Fruit fly (Drosophila melanogaster) whole organism, prepupa: ENCODE results near the gene CG7366.

Source experiments
- CG10631 ChIP-seq: fragments of 200-800 bp; sonication (Bioruptor generic); optimal IDR thresholded peaks from 2 replicates; lab custom pipeline; 2016; ENCODE audit warnings: missing biosample characterization, missing genetic modification characterization
- CG11294 ChIP-seq: fragments of 200-800 bp; sonication (Bioruptor generic); IDR thresholded peaks from 2 replicates; pipeline ENCODE4 v1.3.6; 2022; ENCODE audit warnings: missing biosample characterization, missing genetic modification characterization
- CG11762 ChIP-seq: fragments of 200-800 bp; sonication (Bioruptor generic); optimal IDR thresholded peaks from 3 replicates; lab custom pipeline; 2016; ENCODE audit warnings: missing biosample characterization, missing genetic modification characterization; ENCODE audit not compliant: insufficient read depth
- CG11902 ChIP-seq: fragments of 200-800 bp; sonication (Bioruptor generic); optimal IDR thresholded peaks from 3 replicates; lab custom pipeline; 2016; ENCODE audit warnings: missing biosample characterization, missing genetic modification characterization
- CG15336 ChIP-seq: fragments of 200-800 bp; sonication (Bioruptor generic); IDR thresholded peaks from 2 replicates; pipeline ENCODE4 v1.3.6; 2022; ENCODE audit warnings: missing biosample characterization, missing genetic modification characterization
- CG1621 ChIP-seq: fragments of 200-800 bp; sonication (Bioruptor generic); optimal IDR thresholded peaks from 3 replicates; lab custom pipeline; 2018; ENCODE audit warnings: missing biosample characterization, mild to moderate bottlenecking, missing genetic modification characterization
- CG16779 ChIP-seq: fragments of 200-800 bp; sonication (Bioruptor generic); optimal IDR thresholded peaks from 3 replicates; lab custom pipeline; 2017; ENCODE audit warnings: missing biosample characterization, mild to moderate bottlenecking, missing genetic modification characterization
- CG3032 ChIP-seq: fragments of 200-800 bp; optimal IDR thresholded peaks from 2 replicates; lab custom pipeline; 2019; ENCODE audit warnings: missing biosample characterization, mild to moderate bottlenecking, missing genetic modification characterization, moderate library complexity
- CG31627 ChIP-seq: fragments of 200-800 bp; sonication (Bioruptor generic); optimal IDR thresholded peaks from 3 replicates; lab custom pipeline; 2016; ENCODE audit warnings: missing biosample characterization, missing genetic modification characterization
- CG32006 ChIP-seq: fragments of 200-800 bp; sonication (Bioruptor generic); optimal IDR thresholded peaks from 3 replicates; lab custom pipeline; 2017; ENCODE audit warnings: missing biosample characterization, mild to moderate bottlenecking, missing genetic modification characterization
- CG3919 ChIP-seq: fragments of 200-800 bp; sonication (Bioruptor generic); optimal IDR thresholded peaks from 3 replicates; lab custom pipeline; 2016; ENCODE audit warnings: missing biosample characterization, missing genetic modification characterization
- CG4318 ChIP-seq: fragments of 200-800 bp; sonication (Bioruptor generic); optimal IDR thresholded peaks from 3 replicates; lab custom pipeline; 2017; ENCODE audit warnings: missing biosample characterization, mild to moderate bottlenecking, missing genetic modification characterization
- CG6163 ChIP-seq: fragments of 200-800 bp; sonication (Bioruptor generic); IDR thresholded peaks from 3 replicates; pipeline ENCODE4 v1.3.6; 2022; ENCODE audit warnings: missing biosample characterization, missing genetic modification characterization
- CG6276 ChIP-seq: fragments of 200-800 bp; sonication (Bioruptor generic); optimal IDR thresholded peaks from 2 replicates; lab custom pipeline; 2017; ENCODE audit warnings: missing biosample characterization, mild to moderate bottlenecking, missing genetic modification characterization
- CG6808 ChIP-seq: fragments of 200-800 bp; sonication (Bioruptor generic); optimal IDR thresholded peaks from 3 replicates; lab custom pipeline; 2017; ENCODE audit warnings: missing biosample characterization, missing genetic modification characterization, mild to moderate bottlenecking, moderate library complexity, missing genetic modification reagents
- CG6854 ChIP-seq: fragments of 200-800 bp; sonication (Bioruptor generic); optimal IDR thresholded peaks from 2 replicates; lab custom pipeline; 2017; ENCODE audit warnings: missing biosample characterization, mild to moderate bottlenecking, missing genetic modification characterization
- CG8319 ChIP-seq: fragments of 200-800 bp; sonication (Bioruptor generic); optimal IDR thresholded peaks from 3 replicates; lab custom pipeline; 2016; ENCODE audit warnings: missing biosample characterization, missing genetic modification characterization
- CG8632 ChIP-seq: fragments of 200-800 bp; sonication (Bioruptor generic); optimal IDR thresholded peaks from 3 replicates; lab custom pipeline; 2016; ENCODE audit warnings: missing biosample characterization, missing genetic modification characterization
- CG9139 ChIP-seq: fragments of 200-800 bp; sonication (Bioruptor generic); optimal IDR thresholded peaks from 3 replicates; lab custom pipeline; 2017; ENCODE audit warnings: missing biosample characterization, mild to moderate bottlenecking, missing genetic modification characterization
- Eip78C ChIP-seq: fragments of 200-800 bp; sonication (Bioruptor generic); peaks from one replicate; lab custom pipeline; 2016; ENCODE audit warnings: missing biosample characterization, missing genetic modification characterization
- Eip93F ChIP-seq: fragments of 200-800 bp; sonication (Bioruptor generic); optimal IDR thresholded peaks from 2 replicates; lab custom pipeline; 2016; ENCODE audit warnings: missing biosample characterization, mild to moderate bottlenecking, missing genetic modification characterization
- Ets21C ChIP-seq: fragments of 200-800 bp; sonication (Bioruptor generic); optimal IDR thresholded peaks from 3 replicates; lab custom pipeline; 2016; ENCODE audit warnings: missing biosample characterization, missing genetic modification characterization
- Gug ChIP-seq: fragments of 200-800 bp; sonication (Bioruptor generic); IDR thresholded peaks from 2 replicates; pipeline ENCODE4 v1.3.6; 2022; ENCODE audit warnings: missing biosample characterization, missing genetic modification characterization
- Hr38 ChIP-seq: sonication (Bioruptor generic); optimal IDR thresholded peaks from 2 replicates; lab custom pipeline; 2016; ENCODE audit warnings: missing biosample characterization, missing genetic modification characterization
- Hr39 ChIP-seq: fragments of 200-800 bp; sonication (Bioruptor generic); optimal IDR thresholded peaks from 2 replicates; lab custom pipeline; 2016; ENCODE audit warnings: missing biosample characterization, missing genetic modification characterization
- Lpt ChIP-seq: fragments of 200-800 bp; sonication (Bioruptor generic); optimal IDR thresholded peaks from 3 replicates; lab custom pipeline; 2016; ENCODE audit warnings: missing biosample characterization, missing genetic modification characterization
- Sox102F ChIP-seq: fragments of 200-800 bp; sonication (Bioruptor generic); optimal IDR thresholded peaks from 2 replicates; lab custom pipeline; 2016; ENCODE audit warnings: missing biosample characterization, mild to moderate bottlenecking, missing genetic modification characterization
- Sox14 ChIP-seq: fragments of 200-800 bp; sonication (Bioruptor generic); optimal IDR thresholded peaks from 3 replicates; lab custom pipeline; 2016; ENCODE audit warnings: missing biosample characterization, missing genetic modification characterization
- Sox15 ChIP-seq: fragments of 200-800 bp; sonication (Bioruptor generic); optimal IDR thresholded peaks from 3 replicates; lab custom pipeline; 2016; ENCODE audit warnings: missing biosample characterization, missing genetic modification characterization
- achi ChIP-seq: fragments of 200-800 bp; sonication (Bioruptor generic); optimal IDR thresholded peaks from 3 replicates; lab custom pipeline; 2016; ENCODE audit warnings: missing biosample characterization, missing genetic modification characterization
- cyc ChIP-seq: fragments of 200-800 bp; sonication (Bioruptor generic); optimal IDR thresholded peaks from 3 replicates; lab custom pipeline; 2016; ENCODE audit warnings: missing biosample characterization, missing genetic modification characterization
- dac ChIP-seq: fragments of 200-800 bp; sonication (Bioruptor generic); optimal IDR thresholded peaks from 2 replicates; lab custom pipeline; 2017; ENCODE audit warnings: missing biosample characterization, mild to moderate bottlenecking, missing genetic modification characterization
- dsx ChIP-seq: fragments of 200-800 bp; optimal IDR thresholded peaks from 3 replicates; lab custom pipeline; 2019; ENCODE audit warnings: missing biosample characterization, mild to moderate bottlenecking, missing genetic modification characterization, moderate library complexity; ENCODE audit not compliant: poor library complexity, severe bottlenecking
- fd59A ChIP-seq: fragments of 200-800 bp; sonication (Bioruptor generic); optimal IDR thresholded peaks from 2 replicates; lab custom pipeline; 2017; ENCODE audit warnings: missing biosample characterization, mild to moderate bottlenecking, missing genetic modification characterization, missing genetic modification reagents
- fd85E ChIP-seq: fragments of 200-800 bp; sonication (Bioruptor generic); optimal IDR thresholded peaks from 3 replicates; lab custom pipeline; 2016; ENCODE audit warnings: missing biosample characterization, missing genetic modification characterization
- fkh ChIP-seq: fragments of 200-800 bp; sonication (Bioruptor generic); optimal IDR thresholded peaks from 3 replicates; lab custom pipeline; 2017; ENCODE audit warnings: missing biosample characterization, mild to moderate bottlenecking, missing genetic modification characterization, moderate library complexity
- lz ChIP-seq: fragments of 200-800 bp; sonication (Bioruptor generic); optimal IDR thresholded peaks from 3 replicates; lab custom pipeline; 2016; ENCODE audit warnings: missing biosample characterization, missing genetic modification characterization
- net ChIP-seq: fragments of 200-800 bp; sonication (Bioruptor generic); optimal IDR thresholded peaks from 3 replicates; lab custom pipeline; 2016; ENCODE audit warnings: missing biosample characterization, missing genetic modification characterization
- pdm3 ChIP-seq: fragments of 200-800 bp; sonication (Bioruptor generic); optimal IDR thresholded peaks from 3 replicates; lab custom pipeline; 2016; ENCODE audit warnings: missing biosample characterization, missing genetic modification characterization
- spab ChIP-seq: fragments of 200-800 bp; sonication (Bioruptor generic); optimal IDR thresholded peaks from 2 replicates; lab custom pipeline; 2017; ENCODE audit warnings: missing biosample characterization, mild to moderate bottlenecking, missing genetic modification characterization, missing genetic modification reagents
- ss ChIP-seq, 2 experiments: fragments of 200-800 bp; sonication (Bioruptor generic); optimal IDR thresholded peaks; 2 replicates in 1 of 2; 3 replicates in 1 of 2; lab custom pipeline; 2017 to 2018; ENCODE audit warnings: mild to moderate bottlenecking in 2 of 2, missing biosample characterization in 2 of 2, missing genetic modification characterization in 2 of 2, moderate library complexity in 1 of 2
- svp ChIP-seq: fragments of 200-800 bp; sonication (Bioruptor generic); peaks from one replicate; lab custom pipeline; 2016; ENCODE audit warnings: missing biosample characterization, missing genetic modification characterization
- topi ChIP-seq: fragments of 200-800 bp; sonication (Bioruptor generic); optimal IDR thresholded peaks from 3 replicates; lab custom pipeline; 2016; ENCODE audit warnings: missing biosample characterization, missing genetic modification characterization
- vri ChIP-seq: fragments of 200-800 bp; sonication (Bioruptor generic); optimal IDR thresholded peaks from 3 replicates; lab custom pipeline; 2016; ENCODE audit warnings: missing biosample characterization, mild to moderate bottlenecking, missing genetic modification characterization

CG7366 gene

dm6 chr3L:8159724-8160422 lies 42.3 kb downstream of the CG7366 start, which contains the start of gene CG43886:
Gene CG43886, minus strand, starts transcription at chr3L:8159774.
- TF ChIP-seq dac (GFP tag; lab: Kevin White, UChicago) (no peak), pdm3 (GFP tag; lab: Kevin White, UChicago) (no peak), CG3919 (no peak)

- TF ChIP-seq svp (GFP tag; lab: Kevin White, UChicago) (peak; percentile 48), Sox102F (GFP tag; lab: Kevin White, UChicago) (no peak), fkh (GFP tag; lab: Kevin White, UChicago) (peak; percentile 42), achi (GFP tag; lab: Kevin White, UChicago) (peak; percentile 80)
These were observed 43.4 kb downstream of the CG7366 start, which contains the start of gene CG42445 for dm6 chr3L:8158715-8159380. Gene CG42445, minus strand, starts transcription at chr3L:8158900.

- TF ChIP-seq CG31627 (peak; percentile 58), CG9139 (peak; percentile 21), CG10631 (GFP tag; lab: Kevin White, UChicago) (peak; percentile 53), fd85E (GFP tag; lab: Kevin White, UChicago) (no peak), Sox15 (GFP tag; lab: Kevin White, UChicago) (peak; percentile 32), CG6808 (GFP tag; lab: Kevin White, UChicago) (no peak), CG11294 (GFP tag; lab: Robert Waterston, UW) (no peak), Eip78C (GFP tag; lab: Kevin White, UChicago) (peak; percentile 95), svp (GFP tag; lab: Kevin White, UChicago) (peak; percentile 90), fd59A (peak; percentile 28), spab (GFP tag; lab: Kevin White, UChicago) (no peak), CG16779 (tag; lab: Kevin White, UChicago) (no peak), CG8632 (peak; percentile 62), CG4318 (GFP tag; lab: Kevin White, UChicago) (no peak), ss (GFP tag; optimal IDR thresholded peaks at IDR 0.05; lab: Kevin White, UChicago) (peak in 1 of 2 experiments; percentile 50), CG8319 (GFP tag; lab: Kevin White, UChicago) (peak; percentile 17), vri (GFP tag; lab: Kevin White, UChicago) (peak; percentile 24), dac (GFP tag; lab: Kevin White, UChicago) (no peak), Sox102F (GFP tag; lab: Kevin White, UChicago) (peak; percentile 45), CG11902 (GFP tag; lab: Kevin White, UChicago) (peak; percentile 41), CG6163 (GFP tag; lab: Robert Waterston, UW) (peak; percentile 48; the same call in 1 of the 3 replicates), CG32006 (peak; percentile 6), lz (peak; percentile 59), CG1621 (tag; lab: Kevin White, UChicago) (no peak), Ets21C (GFP tag; lab: Kevin White, UChicago) (peak; percentile 42), net (GFP tag; lab: Kevin White, UChicago) (no peak), CG6854 (GFP tag; lab: Kevin White, UChicago) (no peak), Eip93F (GFP tag; lab: Kevin White, UChicago) (no peak), Hr38 (GFP tag; lab: Kevin White, UChicago) (no peak), achi (GFP tag; lab: Kevin White, UChicago) (peak; percentile 41), CG6276 (no peak), CG11762 (GFP tag; lab: Kevin White, UChicago) (peak; percentile 41), Hr39 (peak; percentile 55), Sox14 (GFP tag; lab: Kevin White, UChicago) (peak; percentile 64), topi (GFP tag; lab: Kevin White, UChicago) (peak; percentile 72), CG15336 (GFP tag; lab: Robert Waterston, UW) (no peak), Gug (GFP tag; lab: Robert Waterston, UW) (no peak), dsx (peak; percentile 18), CG3032 (peak; percentile 38), CG3919 (peak; percentile 64), Lpt (GFP tag; lab: Kevin White, UChicago) (no peak), fkh (GFP tag; lab: Kevin White, UChicago) (no peak), cyc (GFP tag; lab: Kevin White, UChicago) (peak; percentile 43)
These were observed 45.1 kb downstream of the CG7366 start for dm6 chr3L:8157079-8157478.
